Fruit fly (Drosophila melanogaster): ENCODE results near the gene alpha-Man-Ib.

The alpha-Man-Ib gene

DNA sequence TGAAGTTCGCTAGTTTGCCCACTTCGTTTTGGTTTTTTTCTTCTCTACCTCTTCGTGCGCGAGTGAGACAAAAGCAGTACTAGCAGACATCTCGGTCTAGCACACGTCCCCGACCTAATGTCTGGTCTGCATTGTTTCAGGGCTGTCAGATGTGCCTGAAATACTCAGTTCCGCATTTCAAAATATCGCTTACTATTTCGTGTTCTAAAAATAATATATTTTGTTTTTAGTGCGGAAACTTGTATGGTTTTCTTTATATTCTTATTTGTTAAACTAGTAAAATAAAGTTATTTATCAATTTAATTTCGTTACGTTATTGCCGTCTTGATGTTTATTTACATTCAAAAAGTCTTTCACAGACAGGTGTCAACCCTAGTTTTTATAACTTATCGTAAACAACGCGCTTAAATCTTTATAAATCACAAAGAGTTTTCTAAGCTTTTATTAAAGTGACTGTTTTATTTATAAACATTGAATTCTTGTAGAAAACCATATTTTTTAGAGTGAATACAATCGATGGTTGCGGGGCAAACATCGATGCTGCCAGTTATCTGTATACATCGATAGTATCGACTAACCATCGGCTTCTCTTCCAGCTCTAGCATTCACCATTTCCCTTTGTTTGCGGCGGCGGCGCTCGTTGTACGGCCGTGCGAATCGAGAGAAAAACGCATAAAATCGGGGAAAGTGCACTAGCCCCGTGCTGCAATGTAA, 49.3 kb downstream of the alpha-Man-Ib start (continued):
- TF ChIP-seq CG31388 (GFP tag; optimal IDR thresholded peaks at IDR 0.05) = no peak
- no peak for TF ChIP-seq otp (GFP tag; IDR thresholded peaks at IDR 0.05)
- TF ChIP-seq hth (optimal IDR thresholded peaks at IDR 0.05) = no peak
- no peak for TF ChIP-seq tll (GFP tag; optimal IDR thresholded peaks at IDR 0.05)
- peak in 1 of 3 experiments; percentile 76 for TF ChIP-seq lola (GFP tag; optimal IDR thresholded peaks at IDR 0.05)
- TF ChIP-seq lov (optimal IDR thresholded peaks at IDR 0.05) = no peak
- no peak for TF ChIP-seq lov (GFP tag; IDR thresholded peaks at IDR 0.05)
- TF ChIP-seq Sin3A (optimal IDR thresholded peaks at IDR 0.05) = peak; percentile 40
- TF ChIP-seq B-H2 (GFP tag; optimal IDR thresholded peaks at IDR 0.05) = peak; percentile 65
- TF ChIP-seq CG2875 (GFP tag; optimal IDR thresholded peaks at IDR 0.05) = peak; percentile 31
- peak; percentile 48 for TF ChIP-seq CG3407 (GFP tag; optimal IDR thresholded peaks at IDR 0.05)
- peak; percentile 62 for TF ChIP-seq CG13894 (tag; optimal IDR thresholded peaks at IDR 0.05)
- TF ChIP-seq gsb-n (tag; optimal IDR thresholded peaks at IDR 0.05) = peak; percentile 57
- TF ChIP-seq CG1792 (GFP tag; optimal IDR thresholded peaks at IDR 0.05) = peak; percentile 25
- TF ChIP-seq Scr (GFP tag; IDR thresholded peaks at IDR 0.05; ENCODE audit: partially characterized antibody) = no peak
- TF ChIP-seq Hr3 (GFP tag; optimal IDR thresholded peaks at IDR 0.05) = peak; percentile 68
- TF ChIP-seq so (GFP tag; IDR thresholded peaks at IDR 0.05) = no peak
- no peak for TF ChIP-seq CkIIα-i1 (GFP tag; IDR thresholded peaks at IDR 0.05)
- no peak for TF ChIP-seq Ptx1 (GFP tag; IDR thresholded peaks at IDR 0.05)
- no peak for TF ChIP-seq wek (GFP tag; optimal IDR thresholded peaks at IDR 0.05)
- TF ChIP-seq CG11695 (GFP tag; IDR thresholded peaks at IDR 0.05) = no peak
- no peak for TF ChIP-seq CG14050 (GFP tag; IDR thresholded peaks at IDR 0.05)
- peak; percentile 15 for TF ChIP-seq Mad (GFP tag; optimal IDR thresholded peaks at IDR 0.05)
- TF ChIP-seq Hr39 (optimal IDR thresholded peaks at IDR 0.05) = no peak
- no peak for TF ChIP-seq p53 (GFP tag; optimal IDR thresholded peaks at IDR 0.05)
- TF ChIP-seq CG1233 (GFP tag; optimal IDR thresholded peaks at IDR 0.05) = peak; percentile 73
- TF ChIP-seq CG16815 (GFP tag; optimal IDR thresholded peaks at IDR 0.05) = peak; percentile 64
- no peak for TF ChIP-seq Kr (GFP tag; optimal IDR thresholded peaks at IDR 0.05)
- TF ChIP-seq sr (GFP tag; IDR thresholded peaks at IDR 0.05) = no peak
- peak; percentile 33 for TF ChIP-seq trem (tag; optimal IDR thresholded peaks at IDR 0.05)
- no peak for TF ChIP-seq H2.0 (GFP tag; IDR thresholded peaks at IDR 0.05)
- TF ChIP-seq slou (GFP tag; optimal IDR thresholded peaks at IDR 0.05) = no peak
- peak; percentile 41 for TF ChIP-seq CG10654 (GFP tag; optimal IDR thresholded peaks at IDR 0.05)
- TF ChIP-seq toy (GFP tag; IDR thresholded peaks at IDR 0.05) = no peak
- TF ChIP-seq Doc3 (GFP tag; IDR thresholded peaks at IDR 0.05; ENCODE audit: partially characterized antibody) = no peak

DNA sequence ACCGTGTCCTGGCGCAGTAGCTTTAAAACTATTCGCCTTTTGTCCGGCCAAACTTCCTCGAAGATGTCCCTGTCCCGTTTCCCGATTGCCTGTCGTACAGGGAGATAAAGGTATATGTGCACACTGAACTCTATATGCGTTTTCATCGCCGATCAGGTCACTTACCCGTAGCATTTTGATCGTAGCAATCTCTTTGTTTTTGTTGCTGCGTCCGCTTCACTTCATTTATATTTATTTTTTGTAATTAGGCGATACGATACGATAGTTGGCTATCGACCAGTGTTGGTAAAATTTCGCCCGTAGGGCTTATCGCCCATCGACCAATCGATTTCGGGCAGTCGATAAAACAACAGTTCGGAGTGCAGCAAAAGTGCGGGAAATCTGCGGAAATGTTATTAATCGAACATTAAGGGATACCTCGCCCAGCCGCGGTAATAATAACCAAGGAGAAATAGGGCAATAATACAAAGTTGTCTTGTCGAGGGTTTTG, 49.9 kb downstream of the alpha-Man-Ib start, which contains the start of the genes Cul5 and Bicra:
TSS of gene Cul5 (minus strand) at position 259 of the 490 bp plus-strand sequence.
TSS of gene Bicra (plus strand) at position 324 of the 490 bp plus-strand sequence.
- TF ChIP-seq Hand (GFP tag; optimal IDR thresholded peaks at IDR 0.05) (no peak), CG4424 (GFP tag; optimal IDR thresholded peaks at IDR 0.05) (no peak), Side (GFP tag; optimal IDR thresholded peaks at IDR 0.05) (no peak), CG13287 (GFP tag; IDR thresholded peaks at IDR 0.05; ENCODE audit: partially characterized antibody) (no peak), CG31388 (GFP tag; optimal IDR thresholded peaks at IDR 0.05) (no peak), Myb (GFP tag; optimal IDR thresholded peaks at IDR 0.05) (peak; percentile 26), CG14050 (GFP tag; IDR thresholded peaks at IDR 0.05) (no peak), lov (optimal IDR thresholded peaks at IDR 0.05) (no peak), lov (GFP tag; IDR thresholded peaks at IDR 0.05) (no peak), lbe (GFP tag; optimal IDR thresholded peaks at IDR 0.05) (peak; percentile 54), br (optimal IDR thresholded peaks at IDR 0.05) (no peak), CG1603 (tag; optimal IDR thresholded peaks at IDR 0.05) (no peak), ems (GFP tag; optimal IDR thresholded peaks at IDR 0.05) (no peak), croc (GFP tag; conservative IDR thresholded peaks at IDR 0.05) (no peak), nom (GFP tag; optimal IDR thresholded peaks at IDR 0.05) (peak; percentile 43), CG4404 (GFP tag; IDR thresholded peaks at IDR 0.05) (no peak), HLH54F (GFP tag; optimal IDR thresholded peaks at IDR 0.05) (no peak), Rfx (GFP tag; IDR thresholded peaks at IDR 0.05) (0 out of 2 replicates have a peak, but pooled peaks have one; percentile 6), CG9797 (GFP tag; optimal IDR thresholded peaks at IDR 0.05) (peak; percentile 21), scrt (GFP tag; optimal IDR thresholded peaks at IDR 0.05) (no peak), luna (GFP tag; optimal IDR thresholded peaks at IDR 0.05) (no peak)
